Fruit fly (Drosophila melanogaster): ENCODE data around the gene tld.

The tld gene

DNA sequence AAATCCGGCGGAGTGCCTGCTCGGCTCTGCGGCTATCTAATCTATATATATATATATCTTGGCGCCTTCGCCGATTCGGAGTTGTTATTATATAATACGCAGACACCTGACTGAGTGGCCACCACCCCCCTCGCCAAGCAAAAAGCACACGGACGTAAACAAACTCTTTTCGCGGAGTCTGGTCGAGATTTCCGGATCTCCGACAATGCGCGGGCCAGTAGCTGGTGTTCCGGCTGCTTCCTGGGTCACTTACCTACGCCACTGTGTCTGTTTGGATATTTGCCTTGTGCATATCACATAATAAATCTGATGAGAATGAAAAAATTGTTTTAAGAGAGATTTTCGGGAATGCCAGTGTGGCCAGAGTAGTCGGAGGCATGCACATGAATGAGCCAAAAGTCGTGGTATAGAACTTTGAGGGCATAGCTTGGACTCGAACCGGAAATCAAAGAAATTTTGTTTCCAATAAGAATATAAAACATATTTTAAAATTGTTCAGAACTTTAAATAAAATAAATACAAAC is 37.6 kb downstream of the tld start, which contains the start of gene CG5805 (continued):
- no peak for TF ChIP-seq Tbp (GFP tag; optimal IDR thresholded peaks at IDR 0.05)
- peak; percentile 76 for TF ChIP-seq Nf-YA (GFP tag; IDR thresholded peaks at IDR 0.05)
- peak; percentile 89 for TF ChIP-seq CG7271 (tag; optimal IDR thresholded peaks at IDR 0.05)
- TF ChIP-seq Ets65A (GFP tag) = peak; percentile 99
- peak; percentile 87 for TF ChIP-seq Lhr (GFP tag; optimal IDR thresholded peaks at IDR 0.05)
- TF ChIP-seq CG7987 (GFP tag; optimal IDR thresholded peaks at IDR 0.05) = peak; percentile 94
- 0 out of 2 replicates have a peak, but pooled peaks have one; percentile 21 for TF ChIP-seq inv (GFP tag; IDR thresholded peaks at IDR 0.05; ENCODE audit: partially characterized antibody)
- TF ChIP-seq amos (GFP tag; IDR thresholded peaks at IDR 0.05; ENCODE audit: partially characterized antibody) = no peak; the same call in 1 of the 2 replicates
- TF ChIP-seq CG4360 (GFP tag; IDR thresholded peaks at IDR 0.05) = no peak
- TF ChIP-seq CG7357 (GFP tag; IDR thresholded peaks at IDR 0.05) = peak; percentile 63; the same call in 2 of the 3 replicates
- TF ChIP-seq sens-2 (GFP tag; IDR thresholded peaks at IDR 0.05) = peak; percentile 70
- peak; percentile 76 for TF ChIP-seq CG10654 (GFP tag; optimal IDR thresholded peaks at IDR 0.05)
- TF ChIP-seq nau (GFP tag; optimal IDR thresholded peaks at IDR 0.05) = no peak
- peak; percentile 72 for TF ChIP-seq CG14441 (GFP tag; IDR thresholded peaks at IDR 0.05)
- TF ChIP-seq CG3281 (GFP tag; optimal IDR thresholded peaks at IDR 0.05) = peak; percentile 92
- peak; percentile 16 for TF ChIP-seq CG7786 (GFP tag; optimal IDR thresholded peaks at IDR 0.05)
- TF ChIP-seq CG4707 (GFP tag; optimal IDR thresholded peaks at IDR 0.05) = peak; percentile 70
- peak; percentile 74 for TF ChIP-seq CG2875 (GFP tag; optimal IDR thresholded peaks at IDR 0.05)
- TF ChIP-seq CG34376 (GFP tag; optimal IDR thresholded peaks at IDR 0.05) = peak; percentile 91
- no peak for TF ChIP-seq CG8290 (GFP tag; optimal IDR thresholded peaks at IDR 0.05)
- TF ChIP-seq CG8290 (tag; optimal IDR thresholded peaks at IDR 0.05) = peak in 1 of 2 experiments; percentile 41
- TF ChIP-seq CG13287 (GFP tag; IDR thresholded peaks at IDR 0.05; ENCODE audit: partially characterized antibody) = peak; percentile 38; the same call in 1 of the 2 replicates
- TF ChIP-seq bcd (GFP tag; optimal IDR thresholded peaks at IDR 0.05) = peak; percentile 95
- TF ChIP-seq CG17612 (GFP tag; IDR thresholded peaks at IDR 0.05) = peak; percentile 57; the same call in 1 of the 2 replicates
- peak; percentile 63 for TF ChIP-seq HLH3B (GFP tag; IDR thresholded peaks at IDR 0.05)
- no peak for TF ChIP-seq sqz (GFP tag; optimal IDR thresholded peaks at IDR 0.05)
- TF ChIP-seq CG33213 (GFP tag; optimal IDR thresholded peaks at IDR 0.05) = peak; percentile 90
- peak; percentile 66 for TF ChIP-seq CG12942 (GFP tag; optimal IDR thresholded peaks at IDR 0.05)
- TF ChIP-seq gt (GFP tag; IDR thresholded peaks at IDR 0.05) = peak; percentile 53; the same call in 1 of the 2 replicates
- TF ChIP-seq HLH4C (GFP tag; IDR thresholded peaks at IDR 0.05; ENCODE audit: partially characterized antibody) = no peak
- TF ChIP-seq mam (GFP tag; optimal IDR thresholded peaks at IDR 0.05) = peak; percentile 61
- peak; percentile 71 for TF ChIP-seq CG14014 (GFP tag; IDR thresholded peaks at IDR 0.05)
- no peak for TF ChIP-seq Lim3 (GFP tag; IDR thresholded peaks at IDR 0.05)
- peak; percentile 89 for TF ChIP-seq CG17328 (GFP tag; IDR thresholded peaks at IDR 0.05)
- no peak for TF ChIP-seq vfl (GFP tag; optimal IDR thresholded peaks at IDR 0.05)
- peak; percentile 58 for TF ChIP-seq slp2 (GFP tag; optimal IDR thresholded peaks at IDR 0.05)
- TF ChIP-seq dysf (GFP tag; IDR thresholded peaks at IDR 0.05) = peak; percentile 86
- TF ChIP-seq CG10274 (GFP tag; optimal IDR thresholded peaks at IDR 0.05) = peak; percentile 77
- TF ChIP-seq zen2 (GFP tag; IDR thresholded peaks at IDR 0.05; ENCODE audit: partially characterized antibody) = no peak
- TF ChIP-seq Aef1 (GFP tag; IDR thresholded peaks at IDR 0.05) = peak; percentile 19; the same call in 1 of the 3 replicates
- peak; percentile 53 for TF ChIP-seq CG12299 (tag; optimal IDR thresholded peaks at IDR 0.05)
- peak; percentile 83 for TF ChIP-seq CG4854 (GFP tag; optimal IDR thresholded peaks at IDR 0.05)
- TF ChIP-seq her (GFP tag; optimal IDR thresholded peaks at IDR 0.05) = peak; percentile 41
- peak; percentile 77 for TF ChIP-seq CG31365 (tag; optimal IDR thresholded peaks at IDR 0.05)
- peak; percentile 99 for TF ChIP-seq Ets97D (GFP tag; optimal IDR thresholded peaks at IDR 0.05)
- TF ChIP-seq bowl (GFP tag; IDR thresholded peaks at IDR 0.05) = peak; percentile 70; the same call in 1 of the 2 replicates
- TF ChIP-seq Gsc (GFP tag; IDR thresholded peaks at IDR 0.05) = no peak
- TF ChIP-seq NC2α (GFP tag; optimal IDR thresholded peaks at IDR 0.05) = peak; percentile 46
- TF ChIP-seq Dref (GFP tag; IDR thresholded peaks at IDR 0.05) = peak; percentile 45
- TF ChIP-seq nom (GFP tag; optimal IDR thresholded peaks at IDR 0.05) = no peak
- TF ChIP-seq lab (GFP tag; optimal IDR thresholded peaks at IDR 0.05) = peak; percentile 95

Data from whole organism, embryonic.